Worm (Caenorhabditis elegans): ENCODE data around the gene T08D10.5.

The T08D10.5 gene

ce11 chrX:11931559-11931958, 25.8 kb upstream of the T08D10.5 start, which contains the start of gene dot-1.4:
Gene dot-1.4, minus strand, starts transcription at chrX:11931659.
- TF ChIP-seq nhr-25 (tag; optimal IDR thresholded peaks at IDR 0.05) (no peak), nhr-12 (tag; optimal IDR thresholded peaks at IDR 0.05) (no peak), pqm-1 (tag; optimal IDR thresholded peaks at IDR 0.05) (no peak), lin-15B (tag; optimal IDR thresholded peaks at IDR 0.05) (no peak), hmg-11 (tag; optimal IDR thresholded peaks at IDR 0.05) (no peak), R02D3.7 (tag; optimal IDR thresholded peaks at IDR 0.05) (no peak), nhr-237 (tag; optimal IDR thresholded peaks at IDR 0.05) (no peak), egl-27 (tag; optimal IDR thresholded peaks at IDR 0.05) (no peak), ceh-82 (tag; optimal IDR thresholded peaks at IDR 0.05) (no peak), nhr-67 (tag; optimal IDR thresholded peaks at IDR 0.05) (no peak), snpc-4 (tag; optimal IDR thresholded peaks at IDR 0.05) (no peak), elt-3 (tag; optimal IDR thresholded peaks at IDR 0.05) (no peak), fos-1 (tag; optimal IDR thresholded peaks at IDR 0.05) (no peak), nfya-1 (tag; optimal IDR thresholded peaks at IDR 0.05; ENCODE audit: insufficient read depth) (no peak)

- TF ChIP-seq nhr-76 (tag; optimal IDR thresholded peaks at IDR 0.05), result no peak
- no peak for TF ChIP-seq nhr-67 (tag; optimal IDR thresholded peaks at IDR 0.05)
- TF ChIP-seq nhr-43 (tag; optimal IDR thresholded peaks at IDR 0.05; ENCODE audit: poor library complexity, severe bottlenecking), result no peak
- no peak for TF ChIP-seq pha-4 (tag; optimal IDR thresholded peaks at IDR 0.05)
- no peak for TF ChIP-seq elt-1 (tag; optimal IDR thresholded peaks at IDR 0.05)
- TF ChIP-seq nhr-28 (tag; optimal IDR thresholded peaks at IDR 0.05), result no peak
- TF ChIP-seq lsy-12 (tag; optimal IDR thresholded peaks at IDR 0.05), result no peak
- no peak for TF ChIP-seq tbx-2 (tag; optimal IDR thresholded peaks at IDR 0.05)
- no peak for TF ChIP-seq fkh-10 (GFP tag; optimal IDR thresholded peaks at IDR 0.05)
- no peak for TF ChIP-seq ama-1 (optimal IDR thresholded peaks at IDR 0.05)
- TF ChIP-seq mdl-1 (tag; optimal IDR thresholded peaks at IDR 0.05), result no peak
- no peak for TF ChIP-seq daf-12 (tag; optimal IDR thresholded peaks at IDR 0.05)
- TF ChIP-seq nfya-1 (tag; optimal IDR thresholded peaks at IDR 0.05; ENCODE audit: insufficient read depth), result no peak
- TF ChIP-seq nhr-77 (tag; optimal IDR thresholded peaks at IDR 0.05), result no peak
- no peak for TF ChIP-seq egl-27 (tag; optimal IDR thresholded peaks at IDR 0.05)
- TF ChIP-seq mml-1 (tag; optimal IDR thresholded peaks at IDR 0.05), result no peak
- TF ChIP-seq fos-1 (tag; optimal IDR thresholded peaks at IDR 0.05), result no peak
- TF ChIP-seq ztf-4 (tag; optimal IDR thresholded peaks at IDR 0.05), result no peak
- TF ChIP-seq elt-2 (tag; optimal IDR thresholded peaks at IDR 0.05), result no peak
- no peak for TF ChIP-seq hmg-11 (tag; optimal IDR thresholded peaks at IDR 0.05)
Measured at ce11 chrX:11933547-11933946, 23.8 kb upstream of the T08D10.5 start.

- TF ChIP-seq nhr-77 (tag; optimal IDR thresholded peaks at IDR 0.05), result peak; percentile 33
- peak; percentile 6 for TF ChIP-seq snpc-4 (tag; optimal IDR thresholded peaks at IDR 0.05)
- TF ChIP-seq skn-1 (tag; optimal IDR thresholded peaks at IDR 0.05), result peak; percentile 20
- TF ChIP-seq fkh-10 (GFP tag; optimal IDR thresholded peaks at IDR 0.05), result no peak
- peak; percentile 91 for TF ChIP-seq hmg-11 (tag; optimal IDR thresholded peaks at IDR 0.05)
- peak; percentile 37 for TF ChIP-seq elt-2 (tag; optimal IDR thresholded peaks at IDR 0.05)
- TF ChIP-seq nhr-11 (tag; optimal IDR thresholded peaks at IDR 0.05), result no peak
- peak; percentile 68 for TF ChIP-seq tbx-2 (tag; optimal IDR thresholded peaks at IDR 0.05)
- TF ChIP-seq mml-1 (tag; optimal IDR thresholded peaks at IDR 0.05), result no peak
- TF ChIP-seq egl-27 (tag; optimal IDR thresholded peaks at IDR 0.05), result no peak
- TF ChIP-seq pha-4 (tag; optimal IDR thresholded peaks at IDR 0.05), result peak; percentile 56
- TF ChIP-seq jun-1 (tag; optimal IDR thresholded peaks at IDR 0.05), result peak; percentile 15
- peak; percentile 58 for TF ChIP-seq nhr-43 (tag; optimal IDR thresholded peaks at IDR 0.05; ENCODE audit: poor library complexity, severe bottlenecking)
- TF ChIP-seq fos-1 (tag; optimal IDR thresholded peaks at IDR 0.05), result no peak
- no peak for TF ChIP-seq sea-2 (GFP tag; optimal IDR thresholded peaks at IDR 0.05)
- no peak for TF ChIP-seq fkh-2 (tag; optimal IDR thresholded peaks at IDR 0.05)
- TF ChIP-seq lin-39 (tag; optimal IDR thresholded peaks at IDR 0.05), result peak; percentile 1
- TF ChIP-seq ceh-28 (tag; optimal IDR thresholded peaks at IDR 0.05), result peak; percentile 38
- TF ChIP-seq lsy-12 (tag; optimal IDR thresholded peaks at IDR 0.05), result no peak
- no peak for TF ChIP-seq R02D3.7 (tag; optimal IDR thresholded peaks at IDR 0.05)
- no peak for TF ChIP-seq ceh-9 (tag; optimal IDR thresholded peaks at IDR 0.05)
Measured at ce11 chrX:11934933-11935332, 22.4 kb upstream of the T08D10.5 start.

All from whole organism, L3 larva.